Fruit fly (Drosophila melanogaster) whole organism, embryonic: ENCODE results near the gene CG6959.
A peak's percentile ranks its signal among the peaks of the same experiment; 100 is the strongest.

Experiments used
- Ada2b ChIP-seq: fragments of 200-800 bp; sonication (Bioruptor generic); IDR thresholded peaks from 2 replicates; pipeline ENCODE4 v1.3.6; 2022; ENCODE audit warnings: missing biosample characterization, missing genetic modification characterization
- Atf6 ChIP-seq: fragments of 200-800 bp; sonication (Bioruptor generic); IDR thresholded peaks from 2 replicates; pipeline ENCODE4 v1.3.6; 2022; ENCODE audit warnings: missing biosample characterization, missing genetic modification characterization
- Blimp-1 ChIP-seq: fragments of 200-800 bp; sonication (Bioruptor generic); optimal IDR thresholded peaks from 3 replicates; lab custom pipeline; 2018; ENCODE audit warnings: missing biosample characterization, missing genetic modification characterization, mild to moderate bottlenecking, moderate library complexity, missing genetic modification reagents
- BtbVII ChIP-seq: fragments of 200-800 bp; sonication (Bioruptor generic); optimal IDR thresholded peaks from 3 replicates; lab custom pipeline; 2017; ENCODE audit warnings: missing biosample characterization, mild to moderate bottlenecking, missing genetic modification characterization
- CG11456 ChIP-seq: fragments of 200-800 bp; sonication (Bioruptor generic); IDR thresholded peaks from 3 replicates; pipeline ENCODE4 v1.3.6; 2022; ENCODE audit warnings: missing biosample characterization, missing genetic modification characterization
- CG12071 ChIP-seq: fragments of 200-800 bp; sonication (Bioruptor generic); optimal IDR thresholded peaks from 3 replicates; lab custom pipeline; 2018; ENCODE audit warnings: missing biosample characterization, mild to moderate bottlenecking, missing genetic modification characterization
- CG12155 ChIP-seq: fragments of 200-800 bp; sonication (Bioruptor generic); optimal IDR thresholded peaks from 3 replicates; lab custom pipeline; 2016; ENCODE audit warnings: missing biosample characterization, missing genetic modification characterization
- CG12391 ChIP-seq: fragments of 200-800 bp; sonication (Bioruptor generic); optimal IDR thresholded peaks from 3 replicates; lab custom pipeline; 2018; ENCODE audit warnings: missing biosample characterization, mild to moderate bottlenecking, missing genetic modification characterization, moderate library complexity
- CG12659 ChIP-seq: fragments of 200-800 bp; sonication (Bioruptor generic); optimal IDR thresholded peaks from 3 replicates; lab custom pipeline; 2017; ENCODE audit warnings: mild to moderate bottlenecking, missing biosample characterization, missing genetic modification reagents, missing genetic modification characterization
- CG13775 ChIP-seq: fragments of 200-800 bp; sonication (Bioruptor generic); optimal IDR thresholded peaks from 3 replicates; lab custom pipeline; 2017; ENCODE audit warnings: missing biosample characterization, mild to moderate bottlenecking, missing genetic modification characterization
- CG15011 ChIP-seq: fragments of 200-800 bp; sonication (Bioruptor generic); optimal IDR thresholded peaks from 3 replicates; lab custom pipeline; 2018; ENCODE audit warnings: missing biosample characterization, mild to moderate bottlenecking, missing genetic modification characterization
- CG16813 ChIP-seq: fragments of 200-800 bp; sonication (Bioruptor generic); IDR thresholded peaks from 3 replicates; pipeline ENCODE4 v1.3.6; 2022; ENCODE audit warnings: missing biosample characterization, missing genetic modification characterization; ENCODE audit not compliant: partially characterized antibody
- CG17385 ChIP-seq: fragments of 200-800 bp; sonication (Bioruptor generic); optimal IDR thresholded peaks from 3 replicates; lab custom pipeline; 2018; ENCODE audit warnings: missing biosample characterization, mild to moderate bottlenecking, missing genetic modification characterization
- CG17568 ChIP-seq: fragments of 200-800 bp; sonication (Bioruptor generic); optimal IDR thresholded peaks from 2 replicates; lab custom pipeline; 2018; ENCODE audit warnings: missing biosample characterization, mild to moderate bottlenecking, missing genetic modification characterization, moderate library complexity
- CG18262 ChIP-seq: fragments of 200-800 bp; optimal IDR thresholded peaks from 3 replicates; lab custom pipeline; 2019; ENCODE audit warnings: missing biosample characterization, mild to moderate bottlenecking, missing genetic modification characterization, moderate library complexity
- CG2116 ChIP-seq: fragments of 200-800 bp; sonication (Bioruptor generic); optimal IDR thresholded peaks from 3 replicates; lab custom pipeline; 2018; ENCODE audit warnings: missing biosample characterization, mild to moderate bottlenecking, missing genetic modification characterization
- CG2678 ChIP-seq: fragments of 200-800 bp; sonication (Bioruptor generic); optimal IDR thresholded peaks from 3 replicates; lab custom pipeline; 2019; ENCODE audit warnings: missing biosample characterization, mild to moderate bottlenecking, missing genetic modification characterization, moderate library complexity
- CG2712 ChIP-seq: fragments of 200-800 bp; optimal IDR thresholded peaks from 3 replicates; lab custom pipeline; 2019; ENCODE audit warnings: missing biosample characterization, mild to moderate bottlenecking, missing genetic modification characterization, moderate library complexity
- CG31441 ChIP-seq: fragments of 200-800 bp; sonication (Bioruptor generic); IDR thresholded peaks from 2 replicates; pipeline ENCODE4 v1.3.6; 2022; ENCODE audit warnings: missing biosample characterization, missing genetic modification characterization
- CG3838 ChIP-seq: fragments of 200-800 bp; sonication (Bioruptor generic); optimal IDR thresholded peaks from 3 replicates; lab custom pipeline; 2016; ENCODE audit warnings: missing biosample characterization, missing genetic modification characterization
- CG4360 ChIP-seq: fragments of 200-800 bp; sonication (Bioruptor generic); IDR thresholded peaks from 2 replicates; pipeline ENCODE4 v1.3.6; 2022; ENCODE audit warnings: missing biosample characterization, missing genetic modification characterization
- CG7271 ChIP-seq: fragments of 200-800 bp; sonication (Bioruptor generic); optimal IDR thresholded peaks from 2 replicates; lab custom pipeline; 2018; ENCODE audit warnings: missing biosample characterization, mild to moderate bottlenecking, missing genetic modification characterization, moderate library complexity
- CG8765 ChIP-seq: fragments of 200-800 bp; sonication (Bioruptor generic); IDR thresholded peaks from 2 replicates; pipeline ENCODE4 v1.3.6; 2022; ENCODE audit warnings: missing biosample characterization, missing genetic modification characterization
- CG9932 ChIP-seq: fragments of 200-800 bp; sonication (Bioruptor generic); IDR thresholded peaks from 2 replicates; pipeline ENCODE4 v1.3.6; 2022; ENCODE audit warnings: missing biosample characterization, missing genetic modification characterization
- CTCF ChIP-seq: fragments of 200-800 bp; sonication (Bioruptor generic); optimal IDR thresholded peaks from 2 replicates; lab custom pipeline; 2017; ENCODE audit warnings: missing biosample characterization, mild to moderate bottlenecking, missing genetic modification characterization, moderate library complexity
- CoRest ChIP-seq: fragments of 200-800 bp; sonication (Bioruptor generic); optimal IDR thresholded peaks from 3 replicates; lab custom pipeline; 2018; ENCODE audit warnings: missing biosample characterization, mild to moderate bottlenecking, missing genetic modification characterization, moderate library complexity
- Deaf1 ChIP-seq: fragments of 200-800 bp; optimal IDR thresholded peaks from 3 replicates; lab custom pipeline; 2019; ENCODE audit warnings: missing biosample characterization, mild to moderate bottlenecking, missing genetic modification characterization, moderate library complexity
- Fer2 ChIP-seq: fragments of 200-800 bp; sonication (Bioruptor generic); optimal IDR thresholded peaks from 2 replicates; lab custom pipeline; 2018; ENCODE audit warnings: missing biosample characterization, mild to moderate bottlenecking, missing genetic modification characterization, moderate library complexity
- Hr51 ChIP-seq, 2 experiments: fragments of 200-800 bp; sonication (Bioruptor generic); optimal IDR thresholded peaks; 2 replicates in 1 of 2; 3 replicates in 1 of 2; lab custom pipeline; 2016 to 2018; ENCODE audit warnings: missing biosample characterization in 2 of 2, missing genetic modification characterization in 2 of 2, mild to moderate bottlenecking in 1 of 2, moderate library complexity in 1 of 2
- NFAT ChIP-seq: fragments of 200-800 bp; sonication (Bioruptor generic); IDR thresholded peaks from 2 replicates; pipeline ENCODE4 v1.3.6; 2022; ENCODE audit warnings: missing biosample characterization, missing genetic modification characterization
- Oaz ChIP-seq: fragments of 200-800 bp; sonication (Bioruptor generic); IDR thresholded peaks from 2 replicates; pipeline ENCODE4 v1.3.6; 2022; ENCODE audit warnings: missing biosample characterization, missing genetic modification characterization
- PHDP ChIP-seq: fragments of 200-800 bp; sonication (Bioruptor generic); optimal IDR thresholded peaks from 3 replicates; lab custom pipeline; 2018; ENCODE audit warnings: missing biosample characterization, mild to moderate bottlenecking, missing genetic modification characterization, moderate library complexity
- Sox100B ChIP-seq: fragments of 200-800 bp; sonication (Bioruptor generic); optimal IDR thresholded peaks from 3 replicates; lab custom pipeline; 2018; ENCODE audit warnings: missing biosample characterization, mild to moderate bottlenecking, missing genetic modification characterization
- aop ChIP-seq: fragments of 200-800 bp; sonication (Bioruptor generic); IDR thresholded peaks from 2 replicates; pipeline ENCODE4 v1.3.6; 2022; ENCODE audit warnings: missing biosample characterization, missing genetic modification characterization
- bcd ChIP-seq: fragments of 200-800 bp; sonication (Bioruptor generic); optimal IDR thresholded peaks from 2 replicates; lab custom pipeline; 2017; ENCODE audit warnings: missing biosample characterization, mild to moderate bottlenecking, missing genetic modification characterization
- chm ChIP-seq: fragments of 200-800 bp; sonication (Bioruptor generic); IDR thresholded peaks from 2 replicates; pipeline ENCODE4 v1.3.6; 2022; ENCODE audit warnings: missing biosample characterization, missing genetic modification characterization
- ci ChIP-seq: fragments of 200-800 bp; sonication (Bioruptor generic); IDR thresholded peaks from 3 replicates; pipeline ENCODE4 v1.3.6; 2022; ENCODE audit warnings: missing biosample characterization, missing genetic modification characterization
- dmrt11E ChIP-seq: fragments of 200-800 bp; sonication (Bioruptor generic); optimal IDR thresholded peaks from 3 replicates; lab custom pipeline; 2018; ENCODE audit warnings: missing biosample characterization, mild to moderate bottlenecking, missing genetic modification characterization, moderate library complexity
- grau ChIP-seq: fragments of 200-800 bp; optimal IDR thresholded peaks from 3 replicates; lab custom pipeline; 2019; ENCODE audit warnings: missing biosample characterization, mild to moderate bottlenecking, missing genetic modification characterization, moderate library complexity
- gsb-n ChIP-seq: fragments of 200-800 bp; sonication (Bioruptor generic); optimal IDR thresholded peaks from 3 replicates; lab custom pipeline; 2018; ENCODE audit warnings: missing biosample characterization, mild to moderate bottlenecking, missing genetic modification characterization
- hbn ChIP-seq: fragments of 200-800 bp; sonication (Bioruptor generic); IDR thresholded peaks from 2 replicates; pipeline ENCODE4 v1.3.6; 2022; ENCODE audit warnings: missing biosample characterization, missing genetic modification characterization; ENCODE audit not compliant: partially characterized antibody
- lab ChIP-seq: fragments of 200-800 bp; sonication (Bioruptor generic); optimal IDR thresholded peaks from 3 replicates; lab custom pipeline; 2017; ENCODE audit warnings: missing biosample characterization, missing genetic modification characterization, mild to moderate bottlenecking, moderate library complexity, missing genetic modification reagents
- nerfin-1 ChIP-seq: fragments of 200-800 bp; sonication (Bioruptor generic); optimal IDR thresholded peaks from 3 replicates; lab custom pipeline; 2019; ENCODE audit warnings: missing biosample characterization, mild to moderate bottlenecking, missing genetic modification characterization, moderate library complexity
- oc ChIP-seq: fragments of 200-800 bp; sonication (Bioruptor generic); optimal IDR thresholded peaks from 2 replicates; lab custom pipeline; 2018; ENCODE audit warnings: missing biosample characterization, mild to moderate bottlenecking, missing genetic modification characterization, moderate library complexity
- onecut ChIP-seq: fragments of 200-800 bp; sonication (Bioruptor generic); IDR thresholded peaks from 2 replicates; pipeline ENCODE4 v1.3.6; 2022; ENCODE audit warnings: missing biosample characterization, missing genetic modification characterization
- phol ChIP-seq: fragments of 200-800 bp; sonication (Bioruptor generic); optimal IDR thresholded peaks from 3 replicates; lab custom pipeline; 2018; ENCODE audit warnings: missing biosample characterization, mild to moderate bottlenecking, missing genetic modification characterization, moderate library complexity
- sc ChIP-seq, 3 experiments: fragments of >200 bp in 2 of 3; fragments of 200-800 bp in 1 of 3; sonication (Bioruptor generic) in 1 of 3; optimal IDR thresholded peaks; 2 replicates in 2 of 3; 3 replicates in 1 of 3; lab custom pipeline; 2017; ENCODE audit warnings: mild to moderate bottlenecking in 1 of 3, missing biosample characterization in 1 of 3, missing genetic modification characterization in 1 of 3, missing genetic modification reagents in 1 of 3
- sim ChIP-seq: fragments of 200-800 bp; sonication (Bioruptor generic); IDR thresholded peaks from 2 replicates; pipeline ENCODE4 v1.3.6; 2022; ENCODE audit warnings: missing biosample characterization, missing genetic modification characterization
- tgo ChIP-seq: fragments of 200-800 bp; sonication (Bioruptor generic); IDR thresholded peaks from 3 replicates; pipeline ENCODE4 v1.3.6; 2022; ENCODE audit warnings: missing biosample characterization, missing genetic modification characterization
- wor ChIP-seq: fragments of 200-800 bp; sonication (Bioruptor generic); IDR thresholded peaks from 2 replicates; pipeline ENCODE4 v1.3.6; 2022; ENCODE audit warnings: missing biosample characterization, missing genetic modification characterization

CG6959 gene

dm6 chr3R:11809620-11810019 is 59.6 kb downstream of the CG6959 start:
- TF ChIP-seq CG12071 (GFP tag; lab: Kevin White, UChicago) (peak; percentile 86), nerfin-1 (tag; lab: Kevin White, UChicago) (peak; percentile 55), CG17568 (GFP tag; lab: Kevin White, UChicago) (peak; percentile 78), Hr51 (GFP tag; optimal IDR thresholded peaks at IDR 0.05; lab: Kevin White, UChicago) (peak in 1 of 2 experiments; percentile 75), CG3838 (GFP tag; lab: Kevin White, UChicago) (no peak), lab (GFP tag; lab: Kevin White, UChicago) (peak; percentile 66), CG8765 (no peak), CG13775 (no peak), PHDP (tag; lab: Kevin White, UChicago) (peak; percentile 85), CG31441 (GFP tag; lab: Robert Waterston, UW) (peak; percentile 80), chm (GFP tag; lab: Robert Waterston, UW) (no peak), CG2712 (tag; lab: Kevin White, UChicago) (peak; percentile 41), NFAT (GFP tag; lab: Robert Waterston, UW) (no peak), CoRest (tag; lab: Kevin White, UChicago) (peak; percentile 38), Atf6 (GFP tag; lab: Robert Waterston, UW) (peak; percentile 61; the same call in 1 of the 2 replicates), Sox100B (GFP tag; lab: Kevin White, UChicago) (peak; percentile 63), grau (tag; lab: Kevin White, UChicago) (peak; percentile 51), CG4360 (GFP tag; lab: Robert Waterston, UW) (no peak), aop (GFP tag; lab: Robert Waterston, UW) (no peak), CG16813 (GFP tag; lab: Robert Waterston, UW) (no peak), sim (GFP tag; lab: Robert Waterston, UW) (no peak), Fer2 (peak; percentile 67), wor (GFP tag; lab: Robert Waterston, UW) (no peak), phol (tag; lab: Kevin White, UChicago) (no peak), bcd (no peak), Blimp-1 (GFP tag; lab: Kevin White, UChicago) (peak; percentile 26), CG11456 (GFP tag; lab: Robert Waterston, UW) (no peak), CG9932 (GFP tag; lab: Robert Waterston, UW) (no peak), onecut (peak; percentile 31; the same call in 1 of the 2 replicates), CG15011 (peak; percentile 37), Oaz (GFP tag; lab: Robert Waterston, UW) (no peak), CG17385 (GFP tag; lab: Kevin White, UChicago) (peak; percentile 41), BtbVII (GFP tag; lab: Kevin White, UChicago) (peak; percentile 17), CG7271 (peak; percentile 47), dmrt11E (tag; lab: Kevin White, UChicago) (no peak), CG2678 (peak; percentile 87), tgo (no peak), CG12155 (GFP tag; lab: Kevin White, UChicago) (no peak), ci (GFP tag; lab: Robert Waterston, UW) (0 out of 3 replicates have a peak, but pooled peaks have one; percentile 38), Deaf1 (tag; lab: Kevin White, UChicago) (peak; percentile 22), Ada2b (GFP tag; lab: Robert Waterston, UW) (no peak), sc (optimal IDR thresholded peaks at IDR 0.05; lab: Kevin White, UChicago) (no peak), sc (GFP tag; optimal IDR thresholded peaks at IDR 0.05; lab: Kevin White, UChicago) (peak; percentile 32), CG12659 (GFP tag; lab: Kevin White, UChicago) (peak; percentile 22), CG12391 (peak; percentile 14), hbn (GFP tag; lab: Robert Waterston, UW) (no peak), CG18262 (tag; lab: Kevin White, UChicago) (peak; percentile 43), CG2116 (GFP tag; lab: Kevin White, UChicago) (peak; percentile 3), CTCF (GFP tag; lab: Kevin White, UChicago) (peak; percentile 42), oc (peak; percentile 62), gsb-n (peak; percentile 45)
